Worm (Caenorhabditis elegans) whole organism, young adult: ENCODE data around the gene R186.8.
A peak's percentile ranks its signal among the peaks of the same experiment; 100 is the strongest.

ENCODE experiments used
- B0035.1 ChIP-seq: sonication (generic microtip); optimal IDR thresholded peaks from 2 replicates; lab custom pipeline; 2016; ENCODE audit warnings: missing genetic modification characterization, mild to moderate bottlenecking, missing compliant biosample characterization, missing genotype, missing genetic modification reagents
- C06A6.2 ChIP-seq: fragments of 200-800 bp; sonication (Bioruptor generic); conservative IDR thresholded peaks from 2 replicates; pipeline ENCODE4 v1.3.6; 2022; ENCODE audit warnings: missing genetic modification characterization, missing compliant biosample characterization
- F10E7.11 ChIP-seq: sonication (generic microtip); optimal IDR thresholded peaks from 2 replicates; lab custom pipeline; 2017; ENCODE audit warnings: mild to moderate bottlenecking, missing genetic modification characterization, moderate library complexity, missing compliant biosample characterization
- F22D6.2 ChIP-seq: sonication (generic microtip); optimal IDR thresholded peaks from 2 replicates; lab custom pipeline; 2016; ENCODE audit warnings: mild to moderate bottlenecking, missing genetic modification characterization, missing compliant biosample characterization
- F33H1.4 ChIP-seq: fragments of 200-800 bp; sonication (Bioruptor generic); IDR thresholded peaks from 2 replicates; pipeline ENCODE4 v1.3.6; 2022; ENCODE audit warnings: missing genetic modification reagents, missing genetic modification characterization, missing compliant biosample characterization
- F57C9.4 ChIP-seq: sonication (generic microtip); optimal IDR thresholded peaks from 2 replicates; lab custom pipeline; 2017; ENCODE audit warnings: mild to moderate bottlenecking, missing genetic modification characterization, missing compliant biosample characterization
- T26A5.8 ChIP-seq: sonication (generic microtip); optimal IDR thresholded peaks from 2 replicates; lab custom pipeline; 2016; ENCODE audit warnings: missing genetic modification characterization, missing compliant biosample characterization
- Y79H2A.3 ChIP-seq: fragments of 200-800 bp; sonication (Bioruptor generic); conservative IDR thresholded peaks from 2 replicates; pipeline ENCODE4 v1.3.6; 2022; ENCODE audit warnings: missing genetic modification reagents, missing genetic modification characterization, missing compliant biosample characterization
- ZK185.1 ChIP-seq: sonication (generic microtip); optimal IDR thresholded peaks from 2 replicates; lab custom pipeline; 2016; ENCODE audit warnings: mild to moderate bottlenecking, missing genetic modification characterization, missing compliant biosample characterization; ENCODE audit not compliant: poor library complexity, severe bottlenecking
- ama-1 ChIP-seq, 3 experiments: fragments of 150-350 bp in 1 of 3; sonication (generic microtip) in 2 of 3; optimal IDR thresholded peaks; 2 replicates each; lab custom pipeline; 2014 to 2018; ENCODE audit warnings: missing biosample characterization in 2 of 3, missing genetic modification characterization in 2 of 3, missing genetic modification reagents in 2 of 3
- aptf-3 ChIP-seq: fragments of 200-800 bp; sonication (Bioruptor generic); IDR thresholded peaks from 2 replicates; pipeline ENCODE4 v1.3.6; 2022; ENCODE audit warnings: missing genetic modification characterization, missing compliant biosample characterization
- athp-1 ChIP-seq: sonication (generic microtip); optimal IDR thresholded peaks from 2 replicates; lab custom pipeline; 2017; ENCODE audit warnings: mild to moderate bottlenecking, missing genetic modification characterization, missing compliant biosample characterization
- attf-6 ChIP-seq: fragments of 200-800 bp; sonication (Bioruptor generic); IDR thresholded peaks from 2 replicates; pipeline ENCODE4 v1.3.6; 2022; ENCODE audit warnings: missing genetic modification reagents, missing genetic modification characterization, missing compliant biosample characterization
- bed-1 ChIP-seq: fragments of 200-800 bp; sonication (Bioruptor generic); IDR thresholded peaks from 2 replicates; pipeline ENCODE4 v1.3.6; 2022; ENCODE audit warnings: missing genetic modification reagents, missing genetic modification characterization, missing compliant biosample characterization
- ceh-40 ChIP-seq: fragments of 200-800 bp; sonication (Bioruptor generic); IDR thresholded peaks from 2 replicates; pipeline ENCODE4 v1.3.6; 2022; ENCODE audit warnings: missing genetic modification characterization, missing compliant biosample characterization
- ceh-58 ChIP-seq: fragments of 200-800 bp; sonication (Bioruptor generic); IDR thresholded peaks from 2 replicates; pipeline ENCODE4 v1.3.6; 2022; ENCODE audit warnings: missing genetic modification characterization, missing compliant biosample characterization
- die-1 ChIP-seq: sonication (generic microtip); optimal IDR thresholded peaks from 2 replicates; lab custom pipeline; 2016; ENCODE audit warnings: missing genotype, mild to moderate bottlenecking, missing genetic modification characterization, missing compliant biosample characterization
- dox-1 ChIP-seq: fragments of 200-800 bp; sonication (Bioruptor generic); IDR thresholded peaks from 2 replicates; pipeline ENCODE4 v1.3.6; 2022; ENCODE audit warnings: missing genetic modification reagents, missing genetic modification characterization, missing compliant biosample characterization
- dpff-1 ChIP-seq: sonication (generic microtip); optimal IDR thresholded peaks from 2 replicates; lab custom pipeline; 2017; ENCODE audit warnings: mild to moderate bottlenecking, missing genetic modification characterization, missing compliant biosample characterization
- efl-1 ChIP-seq: fragments of 150-350 bp; optimal IDR thresholded peaks from 2 replicates; lab custom pipeline; 2014; ENCODE audit warnings: missing biosample characterization, missing genetic modification reagents, missing genetic modification characterization
- egl-18 ChIP-seq: fragments of 200-800 bp; sonication (Bioruptor generic); IDR thresholded peaks from 2 replicates; pipeline ENCODE4 v1.3.6; 2022; ENCODE audit warnings: missing genetic modification reagents, missing genetic modification characterization, missing compliant biosample characterization
- egl-44 ChIP-seq: fragments of 200-800 bp; sonication (Bioruptor generic); IDR thresholded peaks from 2 replicates; pipeline ENCODE4 v1.3.6; 2022; ENCODE audit warnings: missing genetic modification reagents, missing genetic modification characterization, missing compliant biosample characterization
- ekl-4 ChIP-seq: fragments of 200-800 bp; sonication (Bioruptor generic); IDR thresholded peaks from 2 replicates; pipeline ENCODE4 v1.3.6; 2022; ENCODE audit warnings: missing genetic modification reagents, missing genetic modification characterization, missing compliant biosample characterization
- hlh-12 ChIP-seq: sonication (generic microtip); optimal IDR thresholded peaks from 2 replicates; lab custom pipeline; 2016; ENCODE audit warnings: missing genetic modification characterization, missing compliant biosample characterization
- hsf-1 ChIP-seq: fragments of 200-800 bp; sonication (Bioruptor generic); IDR thresholded peaks from 2 replicates; pipeline ENCODE4 v1.3.6; 2022; ENCODE audit warnings: missing genetic modification reagents, missing genetic modification characterization, missing compliant biosample characterization
- lag-1 ChIP-seq: fragments of 200-800 bp; sonication (Bioruptor generic); IDR thresholded peaks from 2 replicates; pipeline ENCODE4 v1.3.6; 2022; ENCODE audit warnings: missing genetic modification reagents, missing genetic modification characterization, missing compliant biosample characterization
- lin-26 ChIP-seq: fragments of 200-800 bp; sonication (Bioruptor generic); IDR thresholded peaks from 2 replicates; pipeline ENCODE4 v1.3.6; 2022; ENCODE audit warnings: missing genetic modification reagents, missing genetic modification characterization, missing compliant biosample characterization
- lin-54 ChIP-seq: fragments of 200-800 bp; sonication (Bioruptor generic); optimal IDR thresholded peaks from 2 replicates; lab custom pipeline; 2018; ENCODE audit warnings: mild to moderate bottlenecking, missing genetic modification characterization, missing compliant biosample characterization
- madf-10 ChIP-seq: sonication (generic microtip); optimal IDR thresholded peaks from 2 replicates; lab custom pipeline; 2016; ENCODE audit warnings: mild to moderate bottlenecking, missing genetic modification characterization, missing compliant biosample characterization
- madf-6 ChIP-seq: fragments of 200-800 bp; sonication (Bioruptor generic); IDR thresholded peaks from 2 replicates; pipeline ENCODE4 v1.3.6; 2022; ENCODE audit warnings: missing genetic modification reagents, missing genetic modification characterization, missing compliant biosample characterization
- mel-28 ChIP-seq: sonication (generic microtip); optimal IDR thresholded peaks from 2 replicates; lab custom pipeline; 2016; ENCODE audit warnings: borderline replicate concordance, mild to moderate bottlenecking, missing genetic modification characterization, missing compliant biosample characterization
- mes-4 ChIP-seq: sonication (generic microtip); optimal IDR thresholded peaks from 2 replicates; lab custom pipeline; 2016; ENCODE audit warnings: missing genotype, missing genetic modification characterization, missing compliant biosample characterization
- nfyb-1 ChIP-seq: fragments of 200-800 bp; sonication (Bioruptor generic); IDR thresholded peaks from 2 replicates; pipeline ENCODE4 v1.3.6; 2022; ENCODE audit warnings: missing genetic modification reagents, missing genetic modification characterization, missing compliant biosample characterization
- nhr-27 ChIP-seq: fragments of 200-800 bp; sonication (Bioruptor generic); optimal IDR thresholded peaks from 2 replicates; lab custom pipeline; 2018; ENCODE audit warnings: mild to moderate bottlenecking, missing genetic modification characterization, moderate library complexity, missing compliant biosample characterization
- nhr-80 ChIP-seq: sonication (generic microtip); optimal IDR thresholded peaks from 2 replicates; lab custom pipeline; 2016; ENCODE audit warnings: missing genetic modification characterization, missing compliant biosample characterization
- pbrm-1 ChIP-seq: fragments of 200-800 bp; sonication (Bioruptor generic); IDR thresholded peaks from 2 replicates; pipeline ENCODE4 v1.3.6; 2022; ENCODE audit warnings: missing genetic modification reagents, missing genetic modification characterization, missing compliant biosample characterization
- rcor-1 ChIP-seq: fragments of 200-800 bp; sonication (Bioruptor generic); IDR thresholded peaks from 2 replicates; pipeline ENCODE4 v1.3.6; 2022; ENCODE audit warnings: missing genetic modification reagents, missing genetic modification characterization, missing compliant biosample characterization
- sea-2 ChIP-seq: fragments of 200-800 bp; sonication (Bioruptor generic); IDR thresholded peaks from 2 replicates; pipeline ENCODE4 v1.3.6; 2022; ENCODE audit warnings: missing genetic modification characterization, missing compliant biosample characterization
- snpc-1.3 ChIP-seq: sonication (generic microtip); optimal IDR thresholded peaks from 2 replicates; lab custom pipeline; 2017; ENCODE audit warnings: missing genetic modification characterization, mild to moderate bottlenecking, missing compliant biosample characterization, antibody characterized with exemption, moderate library complexity, missing genotype, missing genetic modification reagents; ENCODE audit not compliant: insufficient read depth
- snpc-3.4 ChIP-seq: sonication (generic microtip); optimal IDR thresholded peaks from 2 replicates; lab custom pipeline; 2017; ENCODE audit warnings: missing genetic modification characterization, mild to moderate bottlenecking, missing compliant biosample characterization, antibody characterized with exemption, moderate library complexity, missing genotype, missing genetic modification reagents
- sptf-2 ChIP-seq: fragments of 200-800 bp; sonication (Bioruptor generic); optimal IDR thresholded peaks from 2 replicates; lab custom pipeline; 2018; ENCODE audit warnings: mild to moderate bottlenecking, missing genetic modification characterization, missing compliant biosample characterization
- zfh-2 ChIP-seq: fragments of 200-800 bp; sonication (Bioruptor generic); conservative IDR thresholded peaks from 2 replicates; pipeline ENCODE4 v1.3.6; 2022; ENCODE audit warnings: missing genetic modification reagents, missing genetic modification characterization, missing compliant biosample characterization
- ztf-18 ChIP-seq: sonication (generic microtip); optimal IDR thresholded peaks from 2 replicates; lab custom pipeline; 2016; ENCODE audit warnings: missing genotype, mild to moderate bottlenecking, missing genetic modification characterization, missing compliant biosample characterization
- ztf-28 ChIP-seq: fragments of 200-800 bp; sonication (Bioruptor generic); IDR thresholded peaks from 2 replicates; pipeline ENCODE4 v1.3.6; 2022; ENCODE audit warnings: missing genetic modification reagents, missing genetic modification characterization, missing compliant biosample characterization

R186.8 gene

DNA sequence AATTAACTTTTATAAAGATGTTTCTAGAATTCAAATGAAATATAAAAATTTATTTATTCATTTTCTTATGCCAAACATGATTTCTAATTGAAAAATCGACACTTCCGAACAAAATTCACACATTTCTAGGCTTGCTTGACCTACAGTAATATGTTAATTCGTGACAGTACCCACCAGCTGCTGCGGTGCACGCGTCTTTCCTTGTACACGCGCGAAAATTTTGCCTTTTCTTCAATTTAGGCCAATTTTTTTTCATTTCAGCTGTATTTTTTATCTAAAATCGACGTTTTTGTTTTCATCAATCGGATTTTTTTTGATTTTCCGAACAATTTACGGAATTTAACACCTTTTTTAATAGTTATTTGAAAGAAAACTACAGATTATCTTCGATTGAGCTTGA is 32.3 kb upstream of the R186.8 start (continued):
- TF ChIP-seq snpc-3.4 (tag; lab: Kevin White, UChicago) (peak; percentile 83), F33H1.4 (GFP tag; lab: Robert Waterston, UW) (peak; percentile 92), F10E7.11 (tag; lab: Kevin White, UChicago) (no peak), snpc-1.3 (tag; lab: Kevin White, UChicago) (peak; percentile 65), lag-1 (GFP tag; lab: Robert Waterston, UW) (no peak), rcor-1 (GFP tag; lab: Robert Waterston, UW) (peak; percentile 54; the same call in 1 of the 2 replicates)

DNA sequence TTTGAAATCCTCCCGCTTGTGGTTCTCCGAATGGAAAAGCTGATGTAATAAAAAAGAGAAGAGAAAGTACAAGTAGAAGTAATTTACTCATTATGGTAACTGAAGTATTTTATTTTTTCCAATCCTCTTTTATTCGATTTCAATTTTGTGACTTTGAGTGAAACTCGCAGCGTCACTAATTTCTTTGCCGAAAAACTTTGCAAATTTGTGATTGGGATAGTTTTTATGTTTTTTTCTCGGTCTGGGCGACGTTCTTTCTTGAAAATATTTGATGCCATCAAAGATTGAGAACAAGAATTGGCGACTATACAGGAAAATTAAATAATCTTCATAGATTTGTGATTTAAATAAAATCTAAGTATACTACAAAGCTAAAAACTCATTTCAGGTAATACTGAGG is 31.8 kb upstream of the R186.8 start, which contains the start of gene far-4:
TSS of gene far-4 (minus strand) at position 101 of the 400 bp plus-strand sequence.
- TF ChIP-seq T26A5.8 (tag; lab: Kevin White, UChicago) (no peak), dox-1 (GFP tag; lab: Robert Waterston, UW) (no peak), F57C9.4 (tag; lab: Kevin White, UChicago) (no peak), F22D6.2 (tag; lab: Kevin White, UChicago) (no peak), pbrm-1 (GFP tag; lab: Robert Waterston, UW) (no peak), efl-1 (GFP tag; lab: Kevin White, UChicago) (no peak), die-1 (tag; lab: Kevin White, UChicago) (no peak), mel-28 (tag; lab: Kevin White, UChicago) (no peak)

DNA sequence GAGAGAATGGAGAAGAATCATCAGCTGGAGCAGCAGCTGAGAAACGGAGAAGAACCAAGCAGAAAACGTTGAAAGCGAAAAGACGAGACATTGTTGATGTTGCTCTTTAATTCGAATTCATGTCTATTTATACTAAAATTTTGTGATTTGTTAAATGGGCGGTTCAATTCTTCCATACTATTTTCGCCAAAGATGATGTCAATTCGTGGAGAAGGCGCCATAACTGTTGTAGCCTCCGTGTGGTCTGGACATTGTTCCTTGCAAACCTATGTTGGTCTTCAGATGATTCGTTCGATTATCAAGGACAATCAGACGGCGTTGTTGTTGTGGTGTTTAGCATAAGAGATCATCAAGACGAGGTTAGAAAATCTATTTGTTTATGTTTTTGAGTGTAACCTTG is 29.6 kb upstream of the R186.8 start, which contains the start of gene far-3:
TSS of gene far-3 (minus strand) at position 101 of the 400 bp plus-strand sequence.
- TF ChIP-seq zfh-2 (GFP tag; lab: Robert Waterston, UW), result no peak
- no peak for TF ChIP-seq lin-26 (GFP tag; lab: Robert Waterston, UW)
- TF ChIP-seq ZK185.1 (tag; lab: Kevin White, UChicago), result no peak
- no peak for TF ChIP-seq dpff-1 (tag; lab: Kevin White, UChicago)
- no peak for TF ChIP-seq F22D6.2 (tag; lab: Kevin White, UChicago)
- no peak for TF ChIP-seq sptf-2 (GFP tag; lab: Kevin White, UChicago)
- no peak for TF ChIP-seq nhr-27 (tag; lab: Kevin White, UChicago)
- TF ChIP-seq attf-6, result no peak
- TF ChIP-seq snpc-1.3 (tag; lab: Kevin White, UChicago), result no peak
- TF ChIP-seq Y79H2A.3 (GFP tag; lab: Robert Waterston, UW), result no peak
- no peak for TF ChIP-seq lin-54 (GFP tag; lab: Kevin White, UChicago)
- TF ChIP-seq C06A6.2 (GFP tag; lab: Robert Waterston, UW), result no peak
- no peak for TF ChIP-seq aptf-3 (GFP tag; lab: Robert Waterston, UW)
- TF ChIP-seq ekl-4 (GFP tag; lab: Robert Waterston, UW), result no peak
- no peak for TF ChIP-seq ceh-58
- TF ChIP-seq madf-6 (GFP tag; lab: Robert Waterston, UW), result no peak
- TF ChIP-seq ceh-40 (GFP tag; lab: Robert Waterston, UW), result no peak
- no peak for TF ChIP-seq ztf-28 (GFP tag; lab: Robert Waterston, UW)

DNA sequence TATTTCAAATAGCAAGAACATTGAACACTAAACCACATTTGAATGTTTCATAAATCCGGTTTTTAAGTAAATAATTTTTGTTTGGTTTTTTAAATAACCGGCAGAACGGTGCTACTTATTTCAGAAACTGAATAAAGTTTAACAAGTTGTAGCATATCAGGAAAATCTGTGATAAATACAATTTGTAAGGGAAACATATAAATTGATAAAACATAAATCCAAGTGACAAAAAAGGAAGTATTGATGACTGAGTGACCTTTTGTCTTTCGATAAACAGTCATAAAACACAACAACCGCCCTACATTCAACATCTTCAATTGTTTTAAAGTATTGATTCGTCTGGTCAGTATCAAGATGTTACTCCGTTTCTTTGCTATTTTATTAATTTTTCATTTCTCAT is 27.5 kb upstream of the R186.8 start, which contains the start of gene far-5:
TSS of gene far-5 (plus strand) at position 301 of the 400 bp plus-strand sequence.
- no peak for TF ChIP-seq ztf-18
- no peak for TF ChIP-seq ama-1 (optimal IDR thresholded peaks at IDR 0.05; lab: Kevin White, UChicago)
- TF ChIP-seq ama-1 (GFP tag; optimal IDR thresholded peaks at IDR 0.05; lab: Kevin White, UChicago), result no peak
- TF ChIP-seq madf-10 (tag; lab: Kevin White, UChicago), result no peak
- no peak for TF ChIP-seq bed-1 (GFP tag; lab: Robert Waterston, UW)
- TF ChIP-seq nhr-80 (tag; lab: Kevin White, UChicago), result no peak
- no peak for TF ChIP-seq egl-44 (GFP tag; lab: Robert Waterston, UW)
- no peak for TF ChIP-seq athp-1
- no peak for TF ChIP-seq mes-4
- TF ChIP-seq B0035.1 (tag; lab: Kevin White, UChicago), result no peak
- no peak for TF ChIP-seq F10E7.11 (tag; lab: Kevin White, UChicago)
- TF ChIP-seq hsf-1, result no peak
- TF ChIP-seq nfyb-1 (GFP tag; lab: Robert Waterston, UW), result no peak
- no peak for TF ChIP-seq egl-18
- no peak for TF ChIP-seq efl-1 (GFP tag; lab: Kevin White, UChicago)
- no peak for TF ChIP-seq hlh-12 (tag; lab: Kevin White, UChicago)
- TF ChIP-seq sea-2 (GFP tag; lab: Robert Waterston, UW), result no peak
